Fruit fly (Drosophila melanogaster) S2 (cell line): ENCODE measurements around the gene CG15170.

ENCODE experiments used
- CG8478 ChIP-seq: fragments of >200 bp; optimal IDR thresholded peaks from 2 replicates; lab custom pipeline; 2018
- CTCF ChIP-seq, 2 experiments: fragments of >200 bp; optimal IDR thresholded peaks; 2 replicates each; lab custom pipeline; 2018

dm6 chr2L:18943797-18944174 lies 46.2 kb downstream of the CG15170 start, which contains the start of gene ssp3:
- no peak for TF ChIP-seq CTCF (optimal IDR thresholded peaks at IDR 0.05; lab: Kevin White, UChicago)
- TF ChIP-seq CG8478 (lab: Kevin White, UChicago): no peak
